Worm (Caenorhabditis elegans) whole organism, mixed stage, embryonic: ENCODE data around the gene C15B12.3.

ENCODE experiments used
- ceh-83 ChIP-seq: fragments of 200-800 bp; sonication (Bioruptor generic); optimal IDR thresholded peaks from 2 replicates; lab custom pipeline; 2018; ENCODE audit warnings: mild to moderate bottlenecking, missing genetic modification characterization, missing compliant biosample characterization
- elt-3 ChIP-seq: fragments of 150-350 bp; optimal IDR thresholded peaks from 2 replicates; lab custom pipeline; 2014; ENCODE audit warnings: missing biosample characterization, missing genetic modification characterization
- hlh-1 ChIP-seq: fragments of 150-350 bp; optimal IDR thresholded peaks from 2 replicates; lab custom pipeline; 2014; ENCODE audit warnings: missing biosample characterization, missing genetic modification reagents, missing genetic modification characterization
- lin-13 ChIP-seq: fragments of 150-350 bp; optimal IDR thresholded peaks from 2 replicates; lab custom pipeline; 2014; ENCODE audit warnings: missing biosample characterization, missing genetic modification characterization
- mab-5 ChIP-seq: fragments of 150-350 bp; optimal IDR thresholded peaks from 2 replicates; lab custom pipeline; 2014; ENCODE audit warnings: missing biosample characterization, missing genetic modification characterization
- mls-2 ChIP-seq: sonication (generic microtip); optimal IDR thresholded peaks from 2 replicates; lab custom pipeline; 2016; ENCODE audit warnings: mild to moderate bottlenecking, missing genetic modification characterization, moderate library complexity, missing compliant biosample characterization
- nhr-237 ChIP-seq: fragments of 150-350 bp; optimal IDR thresholded peaks from 2 replicates; lab custom pipeline; 2014; ENCODE audit warnings: missing biosample characterization, missing genetic modification characterization
- nhr-76 ChIP-seq: sonication (generic microtip); optimal IDR thresholded peaks from 2 replicates; lab custom pipeline; 2017; ENCODE audit warnings: missing biosample characterization, missing genetic modification characterization
- snpc-4 ChIP-seq: fragments of 150-350 bp; optimal IDR thresholded peaks from 2 replicates; lab custom pipeline; 2014; ENCODE audit warnings: missing biosample characterization, missing genetic modification characterization

DNA sequence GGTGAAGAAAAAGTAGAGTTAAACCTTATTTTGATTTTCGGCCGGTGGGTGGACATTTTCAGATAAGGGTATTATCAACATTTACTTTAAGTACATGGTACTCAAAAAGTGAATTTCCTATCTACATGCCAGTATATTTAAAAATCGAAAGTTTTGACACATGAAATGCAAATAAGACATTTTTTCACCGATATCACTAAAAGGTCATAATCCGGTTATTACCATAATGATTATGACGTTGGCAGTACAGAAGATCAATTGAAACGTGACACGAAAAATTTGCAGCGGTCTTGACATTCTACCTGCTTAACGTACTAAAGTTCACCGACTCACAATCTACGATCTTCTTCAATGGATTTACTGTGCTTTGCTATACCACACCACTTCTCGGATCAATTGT, 9.4 kb downstream of the C15B12.3 start:
- TF ChIP-seq hlh-1 (tag; lab: Kevin White, UChicago): no peak
- no peak for TF ChIP-seq lin-13
- TF ChIP-seq snpc-4 (tag; lab: Kevin White, UChicago): no peak
- TF ChIP-seq elt-3 (tag; lab: Kevin White, UChicago): no peak
- TF ChIP-seq mab-5 (tag; lab: Kevin White, UChicago): no peak
- TF ChIP-seq mls-2 (tag; lab: Kevin White, UChicago): no peak
- no peak for TF ChIP-seq ceh-83 (GFP tag; lab: Kevin White, UChicago)
- no peak for TF ChIP-seq nhr-237 (tag; lab: Kevin White, UChicago)
- TF ChIP-seq nhr-76 (tag; lab: Kevin White, UChicago): no peak
